Worm (Caenorhabditis elegans) whole organism, mixed stage, embryonic: Measurements from ENCODE around the gene R74.7.

ENCODE experiments used
- M03D4.4 ChIP-seq: sonication (generic microtip); optimal IDR thresholded peaks from 2 replicates; lab custom pipeline; 2017; ENCODE audit warnings: mild to moderate bottlenecking, missing genetic modification characterization, missing compliant biosample characterization
- bed-3 ChIP-seq: fragments of 200-800 bp; sonication (Bioruptor generic); optimal IDR thresholded peaks from 3 replicates; lab custom pipeline; 2018; ENCODE audit warnings: mild to moderate bottlenecking, missing genetic modification characterization, moderate library complexity, missing compliant biosample characterization
- blmp-1 ChIP-seq: fragments of 150-350 bp; optimal IDR thresholded peaks from 2 replicates; lab custom pipeline; 2014; ENCODE audit warnings: missing biosample characterization, missing genetic modification characterization
- ceh-39 ChIP-seq: fragments of 150-350 bp; optimal IDR thresholded peaks from 2 replicates; lab custom pipeline; 2014; ENCODE audit warnings: missing biosample characterization, missing genetic modification characterization
- ceh-43 ChIP-seq: fragments of 200-800 bp; sonication (Bioruptor generic); optimal IDR thresholded peaks from 2 replicates; lab custom pipeline; 2018; ENCODE audit warnings: mild to moderate bottlenecking, missing genetic modification characterization, moderate library complexity, missing compliant biosample characterization
- ces-1 ChIP-seq: fragments of 150-350 bp; optimal IDR thresholded peaks from 2 replicates; lab custom pipeline; 2014; ENCODE audit warnings: missing biosample characterization, missing genetic modification reagents, missing genetic modification characterization
- cnd-1 ChIP-seq: fragments of 200-800 bp; sonication (Bioruptor generic); optimal IDR thresholded peaks from 2 replicates; lab custom pipeline; 2018; ENCODE audit warnings: mild to moderate bottlenecking, missing genetic modification characterization, missing compliant biosample characterization
- drap-1 ChIP-seq: fragments of 200-800 bp; sonication (Bioruptor generic); optimal IDR thresholded peaks from 3 replicates; lab custom pipeline; 2018; ENCODE audit warnings: mild to moderate bottlenecking, missing genetic modification characterization, missing compliant biosample characterization
- elt-1 ChIP-seq: sonication (generic microtip); optimal IDR thresholded peaks from 2 replicates; lab custom pipeline; 2017; ENCODE audit warnings: missing genetic modification characterization, mild to moderate bottlenecking, missing compliant biosample characterization, antibody characterized with exemption, moderate library complexity, borderline replicate concordance; ENCODE audit not compliant: insufficient read depth
- flh-1 ChIP-seq: fragments of 200-800 bp; sonication (Bioruptor generic); optimal IDR thresholded peaks from 2 replicates; lab custom pipeline; 2018; ENCODE audit warnings: mild to moderate bottlenecking, missing genetic modification characterization, moderate library complexity, missing compliant biosample characterization
- ham-2 ChIP-seq: fragments of 200-800 bp; sonication (Bioruptor generic); optimal IDR thresholded peaks from 2 replicates; lab custom pipeline; 2018; ENCODE audit warnings: mild to moderate bottlenecking, missing genetic modification characterization, missing compliant biosample characterization
- hlh-1 ChIP-seq: fragments of 150-350 bp; optimal IDR thresholded peaks from 2 replicates; lab custom pipeline; 2014; ENCODE audit warnings: missing biosample characterization, missing genetic modification reagents, missing genetic modification characterization
- lin-32 ChIP-seq: fragments of 200-800 bp; sonication (Bioruptor generic); optimal IDR thresholded peaks from 2 replicates; lab custom pipeline; 2018; ENCODE audit warnings: mild to moderate bottlenecking, missing genetic modification characterization, missing compliant biosample characterization
- lsy-2 ChIP-seq: fragments of 150-350 bp; optimal IDR thresholded peaks from 2 replicates; lab custom pipeline; 2014; ENCODE audit warnings: missing biosample characterization, missing genetic modification characterization
- mab-5 ChIP-seq: fragments of 150-350 bp; optimal IDR thresholded peaks from 2 replicates; lab custom pipeline; 2014; ENCODE audit warnings: missing biosample characterization, missing genetic modification characterization
- mep-1 ChIP-seq: fragments of 150-350 bp; optimal IDR thresholded peaks from 2 replicates; lab custom pipeline; 2017; ENCODE audit warnings: missing biosample characterization, missing genetic modification reagents, missing genetic modification characterization, inconsistent platforms
- mls-2 ChIP-seq: sonication (generic microtip); optimal IDR thresholded peaks from 2 replicates; lab custom pipeline; 2016; ENCODE audit warnings: mild to moderate bottlenecking, missing genetic modification characterization, moderate library complexity, missing compliant biosample characterization
- nhr-12 ChIP-seq: fragments of 150-350 bp; optimal IDR thresholded peaks from 2 replicates; lab custom pipeline; 2014; ENCODE audit warnings: missing biosample characterization, missing genetic modification characterization
- nhr-237 ChIP-seq: fragments of 150-350 bp; optimal IDR thresholded peaks from 2 replicates; lab custom pipeline; 2014; ENCODE audit warnings: missing biosample characterization, missing genetic modification characterization
- nhr-28 ChIP-seq: fragments of 150-350 bp; optimal IDR thresholded peaks from 2 replicates; lab custom pipeline; 2014; ENCODE audit warnings: missing biosample characterization, missing genetic modification characterization
- nhr-76 ChIP-seq: sonication (generic microtip); optimal IDR thresholded peaks from 2 replicates; lab custom pipeline; 2017; ENCODE audit warnings: missing biosample characterization, missing genetic modification characterization
- pha-4 ChIP-seq: fragments of 150-350 bp; optimal IDR thresholded peaks from 2 replicates; lab custom pipeline; 2018; ENCODE audit warnings: missing biosample characterization, missing genetic modification reagents, missing genetic modification characterization
- snpc-4 ChIP-seq: fragments of 150-350 bp; optimal IDR thresholded peaks from 2 replicates; lab custom pipeline; 2014; ENCODE audit warnings: missing biosample characterization, missing genetic modification characterization
- sptf-1 ChIP-seq: sonication (generic microtip); optimal IDR thresholded peaks from 2 replicates; lab custom pipeline; 2017; ENCODE audit warnings: mild to moderate bottlenecking, missing genetic modification characterization, moderate library complexity, missing compliant biosample characterization
- tbx-8 ChIP-seq: fragments of 200-800 bp; sonication (Bioruptor generic); optimal IDR thresholded peaks from 2 replicates; lab custom pipeline; 2018; ENCODE audit warnings: mild to moderate bottlenecking, missing genetic modification characterization, moderate library complexity, missing compliant biosample characterization
- unc-120 ChIP-seq: sonication (generic microtip); optimal IDR thresholded peaks from 2 replicates; lab custom pipeline; 2017; ENCODE audit warnings: missing genetic modification characterization, missing compliant biosample characterization; ENCODE audit not compliant: poor library complexity, severe bottlenecking
- unc-39 ChIP-seq: fragments of 150-350 bp; optimal IDR thresholded peaks from 2 replicates; lab custom pipeline; 2014; ENCODE audit warnings: missing biosample characterization, missing genetic modification characterization
- unc-62 ChIP-seq: fragments of 150-350 bp; optimal IDR thresholded peaks from 2 replicates; lab custom pipeline; 2014; ENCODE audit warnings: missing biosample characterization, missing genetic modification reagents, missing genetic modification characterization
- ztf-11 ChIP-seq: fragments of 150-350 bp; optimal IDR thresholded peaks from 2 replicates; lab custom pipeline; 2014; ENCODE audit warnings: missing biosample characterization, missing genetic modification characterization

The R74.7 gene

ce11 chrIII:4205751-4206327 lies 1.6 kb downstream of the R74.7 start, which contains the start of gene R74.8:
Gene R74.8, plus strand, starts transcription at chrIII:4206277.
- TF ChIP-seq unc-62 (GFP tag; lab: Kevin White, UChicago) (peak; percentile 13), mep-1 (tag; lab: Kevin White, UChicago) (no peak)

- TF ChIP-seq nhr-28 (tag; lab: Kevin White, UChicago): no peak
- TF ChIP-seq unc-62 (GFP tag; lab: Kevin White, UChicago): no peak
- no peak for TF ChIP-seq unc-120 (tag; lab: Kevin White, UChicago)
- no peak for TF ChIP-seq ceh-43
- TF ChIP-seq M03D4.4: no peak
- no peak for TF ChIP-seq ceh-39 (tag; lab: Kevin White, UChicago)
- TF ChIP-seq lin-32 (GFP tag; lab: Kevin White, UChicago): no peak
- TF ChIP-seq bed-3 (GFP tag; lab: Kevin White, UChicago): no peak
- TF ChIP-seq unc-39: no peak
- TF ChIP-seq tbx-8 (GFP tag; lab: Kevin White, UChicago): no peak
- no peak for TF ChIP-seq nhr-76 (tag; lab: Kevin White, UChicago)
- TF ChIP-seq mls-2: no peak
- no peak for TF ChIP-seq ces-1 (GFP tag; lab: Kevin White, UChicago)
These were observed 4.0 kb downstream of the R74.7 start for ce11 chrIII:4208210-4208609.

ce11 chrIII:4209188-4209587 lies 5.0 kb downstream of the R74.7 start, which contains the start of gene phlp-2:
Gene phlp-2, plus strand, starts transcription at chrIII:4209488.
- TF ChIP-seq hlh-1 (no peak), cnd-1 (tag; lab: Kevin White, UChicago) (no peak)

- TF ChIP-seq elt-1 (tag; lab: Kevin White, UChicago) (no peak), ztf-11 (tag; lab: Kevin White, UChicago) (no peak), mab-5 (tag; lab: Kevin White, UChicago) (no peak), snpc-4 (tag; lab: Kevin White, UChicago) (no peak), blmp-1 (tag; lab: Kevin White, UChicago) (no peak), nhr-12 (tag; lab: Kevin White, UChicago) (no peak)
These were observed 6.4 kb downstream of the R74.7 start for ce11 chrIII:4210661-4211060.

- no peak for TF ChIP-seq hlh-1
These were observed 16.6 kb downstream of the R74.7 start for ce11 chrIII:4220864-4221263.

- no peak for TF ChIP-seq lsy-2 (tag; lab: Kevin White, UChicago)
- no peak for TF ChIP-seq flh-1 (GFP tag; lab: Kevin White, UChicago)
- no peak for TF ChIP-seq M03D4.4
- no peak for TF ChIP-seq lin-32 (GFP tag; lab: Kevin White, UChicago)
- TF ChIP-seq drap-1 (GFP tag; lab: Kevin White, UChicago): no peak
- TF ChIP-seq ceh-43: no peak
- no peak for TF ChIP-seq nhr-237 (tag; lab: Kevin White, UChicago)
- no peak for TF ChIP-seq unc-39
- TF ChIP-seq nhr-28 (tag; lab: Kevin White, UChicago): no peak
These were observed 17.3 kb downstream of the R74.7 start for ce11 chrIII:4221527-4221926.

- TF ChIP-seq tbx-8 (GFP tag; lab: Kevin White, UChicago) (peak; percentile 24), unc-39 (no peak), unc-120 (tag; lab: Kevin White, UChicago) (peak; percentile 94), ham-2 (GFP tag; lab: Kevin White, UChicago) (peak; percentile 71), ces-1 (GFP tag; lab: Kevin White, UChicago) (peak; percentile 83), nhr-28 (tag; lab: Kevin White, UChicago) (no peak), nhr-12 (tag; lab: Kevin White, UChicago) (no peak), mep-1 (tag; lab: Kevin White, UChicago) (peak; percentile 87), sptf-1 (peak; percentile 41), ceh-43 (no peak), elt-1 (tag; lab: Kevin White, UChicago) (no peak), nhr-237 (tag; lab: Kevin White, UChicago) (peak; percentile 67), lsy-2 (tag; lab: Kevin White, UChicago) (peak; percentile 42), unc-62 (GFP tag; lab: Kevin White, UChicago) (peak; percentile 92), hlh-1 (peak; percentile 68), pha-4 (tag; lab: Kevin White, UChicago) (peak; percentile 9), mab-5 (tag; lab: Kevin White, UChicago) (no peak), mls-2 (peak; percentile 61), drap-1 (GFP tag; lab: Kevin White, UChicago) (peak; percentile 26), M03D4.4 (peak; percentile 19)
- TF ChIP-seq, all 35 proteins: peak for 14
These were observed 19.5 kb downstream of the R74.7 start for ce11 chrIII:4223668-4224127.
